Fruit fly (Drosophila melanogaster): ENCODE data around the gene CG3795.

CG3795 gene

dm6 chrX:1669214-1669613 lies 40.8 kb downstream of the CG3795 start, which contains the start of the genes CG3740 and hfw:
Gene CG3740 (minus strand): TSS chrX:1669297.
Gene hfw (plus strand): TSS chrX:1669570.
- TF ChIP-seq esn (GFP tag; optimal IDR thresholded peaks at IDR 0.05), result peak; percentile 74
- TF ChIP-seq CG6854 (GFP tag; optimal IDR thresholded peaks at IDR 0.05), result no peak
- TF ChIP-seq Lpt (GFP tag; optimal IDR thresholded peaks at IDR 0.05), result no peak
- peak; percentile 53 for TF ChIP-seq CG11902 (GFP tag; optimal IDR thresholded peaks at IDR 0.05)
- peak; percentile 62 for TF ChIP-seq Ets96B (tag; optimal IDR thresholded peaks at IDR 0.05)
- peak; percentile 51 for TF ChIP-seq CG31627 (GFP tag; optimal IDR thresholded peaks at IDR 0.05)
- no peak for TF ChIP-seq pdm3 (GFP tag; optimal IDR thresholded peaks at IDR 0.05)
- peak; percentile 57; the same call in 1 of the 2 replicates for TF ChIP-seq CG15336 (GFP tag; IDR thresholded peaks at IDR 0.05)
- no peak for TF ChIP-seq CG11762 (GFP tag; optimal IDR thresholded peaks at IDR 0.05; ENCODE audit: insufficient read depth)
- TF ChIP-seq Gug (GFP tag; IDR thresholded peaks at IDR 0.05), result peak; percentile 62
- no peak for TF ChIP-seq Hr39 (GFP tag; optimal IDR thresholded peaks at IDR 0.05)
- TF ChIP-seq CG6276 (GFP tag; optimal IDR thresholded peaks at IDR 0.05), result no peak
- TF ChIP-seq OdsH (GFP tag; optimal IDR thresholded peaks at IDR 0.05), result no peak
- peak; percentile 80 for TF ChIP-seq eg (GFP tag; IDR thresholded peaks at IDR 0.05)
- peak; percentile 11 for TF ChIP-seq Sox14 (GFP tag; optimal IDR thresholded peaks at IDR 0.05)
- TF ChIP-seq fd59A (GFP tag; optimal IDR thresholded peaks at IDR 0.05), result no peak
- TF ChIP-seq Met (GFP tag; optimal IDR thresholded peaks at IDR 0.05), result peak; percentile 65
- no peak for TF ChIP-seq fd85E (GFP tag; optimal IDR thresholded peaks at IDR 0.05)
- TF ChIP-seq CG11294 (GFP tag; IDR thresholded peaks at IDR 0.05), result peak; percentile 30; the same call in 1 of the 2 replicates
- TF ChIP-seq CG6163 (GFP tag; IDR thresholded peaks at IDR 0.05), result peak; percentile 77
- TF ChIP-seq CG1621 (tag; optimal IDR thresholded peaks at IDR 0.05), result no peak
- peak; percentile 65 for TF ChIP-seq Eip78C (GFP tag)
- TF ChIP-seq vri (GFP tag; optimal IDR thresholded peaks at IDR 0.05), result peak; percentile 62
- no peak for TF ChIP-seq CG6808 (GFP tag; optimal IDR thresholded peaks at IDR 0.05)
- TF ChIP-seq net (GFP tag; optimal IDR thresholded peaks at IDR 0.05), result peak; percentile 33
- TF ChIP-seq CG3919 (GFP tag; optimal IDR thresholded peaks at IDR 0.05), result peak; percentile 63
- no peak for TF ChIP-seq CG9139 (GFP tag; optimal IDR thresholded peaks at IDR 0.05)
- TF ChIP-seq Sox15 (GFP tag; optimal IDR thresholded peaks at IDR 0.05), result peak; percentile 59
- TF ChIP-seq CG34406 (GFP tag; optimal IDR thresholded peaks at IDR 0.05), result peak; percentile 58
- TF ChIP-seq salr (GFP tag; optimal IDR thresholded peaks at IDR 0.05), result no peak
- no peak for TF ChIP-seq CG10669 (GFP tag; optimal IDR thresholded peaks at IDR 0.05)
- peak in 1 of 2 experiments; percentile 45 for TF ChIP-seq ss (GFP tag; optimal IDR thresholded peaks at IDR 0.05)
- TF ChIP-seq CG3032 (tag; optimal IDR thresholded peaks at IDR 0.05), result peak; percentile 57
- no peak for TF ChIP-seq Eip75B (GFP tag; optimal IDR thresholded peaks at IDR 0.05)
- no peak for TF ChIP-seq CG16779 (tag; optimal IDR thresholded peaks at IDR 0.05)
- TF ChIP-seq CG4318 (GFP tag; optimal IDR thresholded peaks at IDR 0.05), result no peak
- no peak for TF ChIP-seq spab (GFP tag; optimal IDR thresholded peaks at IDR 0.05)
- TF ChIP-seq topi (GFP tag; optimal IDR thresholded peaks at IDR 0.05), result no peak
- no peak for TF ChIP-seq Hr4 (GFP tag; optimal IDR thresholded peaks at IDR 0.05)
- TF ChIP-seq dac (GFP tag; optimal IDR thresholded peaks at IDR 0.05), result peak; percentile 37
- no peak for TF ChIP-seq fkh (GFP tag; optimal IDR thresholded peaks at IDR 0.05)
- peak; percentile 53 for TF ChIP-seq CG6792 (GFP tag; optimal IDR thresholded peaks at IDR 0.05)
- peak; percentile 62 for TF ChIP-seq cyc (GFP tag; optimal IDR thresholded peaks at IDR 0.05)
- TF ChIP-seq Smox (GFP tag; optimal IDR thresholded peaks at IDR 0.05), result peak; percentile 64
- TF ChIP-seq acj6 (GFP tag; optimal IDR thresholded peaks at IDR 0.05), result no peak
- peak; percentile 56; the same call in 1 of the 3 replicates for TF ChIP-seq CG8119 (GFP tag; IDR thresholded peaks at IDR 0.05)
- peak; percentile 30 for TF ChIP-seq CG8632 (GFP tag; optimal IDR thresholded peaks at IDR 0.05)
- peak; percentile 31 for TF ChIP-seq CG7368 (GFP tag; optimal IDR thresholded peaks at IDR 0.05)
- peak; percentile 27 for TF ChIP-seq svp (GFP tag)
- TF ChIP-seq Hr38 (GFP tag; optimal IDR thresholded peaks at IDR 0.05), result no peak
- TF ChIP-seq CG32006 (GFP tag; optimal IDR thresholded peaks at IDR 0.05), result no peak
- TF ChIP-seq Blimp-1 (GFP tag; optimal IDR thresholded peaks at IDR 0.05), result peak; percentile 0
- TF ChIP-seq lz (GFP tag; optimal IDR thresholded peaks at IDR 0.05), result peak; percentile 60
